Worm (Caenorhabditis elegans): ENCODE measurements around the gene T02B11.3.

The T02B11.3 gene

DNA sequence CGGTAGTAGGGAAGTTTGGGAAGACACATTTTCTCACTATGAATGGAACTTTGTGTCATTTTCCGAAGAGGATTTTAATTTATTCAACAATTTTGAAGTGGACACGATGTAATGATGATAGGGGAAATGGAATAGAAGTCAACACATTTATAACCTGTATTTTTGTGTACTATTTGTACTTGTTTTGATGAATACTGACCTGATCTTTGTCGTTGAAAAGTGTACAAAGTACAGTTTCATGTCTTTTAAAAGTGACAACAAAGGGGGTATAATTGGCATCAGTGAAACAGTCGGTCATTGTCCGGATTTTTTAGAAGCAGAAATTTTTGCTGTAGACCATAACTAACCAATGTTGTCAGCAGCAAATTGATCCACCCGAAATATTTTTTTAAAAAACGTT lies 22.6 kb upstream of the T02B11.3 start, which contains the start of gene T02B11.6:
TSS of gene T02B11.6 (minus strand) at position 101 of the 400 bp plus-strand sequence.
- TF ChIP-seq nhr-129 (tag; optimal IDR thresholded peaks at IDR 0.05) (no peak), lsy-2 (tag; optimal IDR thresholded peaks at IDR 0.05) (no peak), aly-2 (tag; optimal IDR thresholded peaks at IDR 0.05) (no peak), fos-1 (tag; optimal IDR thresholded peaks at IDR 0.05) (no peak), mdl-1 (tag; optimal IDR thresholded peaks at IDR 0.05) (no peak), ztf-11 (tag; optimal IDR thresholded peaks at IDR 0.05) (no peak), snpc-4 (tag; optimal IDR thresholded peaks at IDR 0.05) (no peak), mab-5 (tag; optimal IDR thresholded peaks at IDR 0.05) (no peak), unc-39 (tag; optimal IDR thresholded peaks at IDR 0.05) (no peak), egl-27 (tag; optimal IDR thresholded peaks at IDR 0.05) (no peak), Y55F3AM.14 (GFP tag; optimal IDR thresholded peaks at IDR 0.05) (no peak), unc-55 (GFP tag; optimal IDR thresholded peaks at IDR 0.05) (no peak), zag-1 (tag; optimal IDR thresholded peaks at IDR 0.05) (no peak), ZK546.5 (tag; optimal IDR thresholded peaks at IDR 0.05) (no peak), ztf-4 (tag; optimal IDR thresholded peaks at IDR 0.05) (no peak), elt-3 (tag; optimal IDR thresholded peaks at IDR 0.05) (no peak)

DNA sequence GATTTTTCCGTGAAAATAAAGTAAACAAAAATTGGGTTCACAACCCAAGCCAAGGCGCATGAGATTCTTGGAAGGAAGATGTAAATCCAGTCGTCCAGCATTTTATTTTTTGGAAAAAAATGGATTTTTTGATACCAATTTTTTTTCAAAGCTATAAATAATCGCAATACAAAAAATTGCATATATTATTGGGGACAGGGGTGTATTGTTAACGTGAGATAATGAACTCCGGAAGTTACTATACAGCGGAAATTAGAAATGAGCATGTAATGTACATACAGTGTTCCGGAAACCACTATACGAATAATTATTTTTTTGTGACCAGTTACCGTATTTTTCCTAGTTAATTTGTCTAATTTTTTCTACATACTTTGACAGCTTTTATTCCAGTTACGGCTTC lies 17.7 kb upstream of the T02B11.3 start, which contains the start of gene srj-38:
TSS of gene srj-38 (minus strand) at position 101 of the 400 bp plus-strand sequence.
- TF ChIP-seq egl-27 (tag; optimal IDR thresholded peaks at IDR 0.05) (no peak), sma-3 (GFP tag; optimal IDR thresholded peaks at IDR 0.05) (no peak), sma-9 (GFP tag; optimal IDR thresholded peaks at IDR 0.05) (no peak), sma-9 (tag; optimal IDR thresholded peaks at IDR 0.05) (no peak), dmd-4 (tag; optimal IDR thresholded peaks at IDR 0.05) (no peak), sem-4 (tag; optimal IDR thresholded peaks at IDR 0.05) (no peak), nhr-10 (tag; optimal IDR thresholded peaks at IDR 0.05) (no peak), nhr-21 (tag; optimal IDR thresholded peaks at IDR 0.05) (no peak), elt-3 (tag; optimal IDR thresholded peaks at IDR 0.05) (no peak), ztf-1 (GFP tag; conservative IDR thresholded peaks at IDR 0.05) (no peak), C34F6.9 (tag; optimal IDR thresholded peaks at IDR 0.05) (no peak), crh-2 (tag; optimal IDR thresholded peaks at IDR 0.05) (no peak), nhr-237 (tag; optimal IDR thresholded peaks at IDR 0.05) (no peak), peb-1 (tag; optimal IDR thresholded peaks at IDR 0.05) (no peak), mab-5 (tag; optimal IDR thresholded peaks at IDR 0.05) (no peak), unc-39 (tag; optimal IDR thresholded peaks at IDR 0.05) (no peak), ztf-4 (tag; optimal IDR thresholded peaks at IDR 0.05) (no peak), alr-1 (tag; optimal IDR thresholded peaks at IDR 0.05) (no peak), mbf-1 (tag; optimal IDR thresholded peaks at IDR 0.05) (no peak), ZK546.5 (tag; optimal IDR thresholded peaks at IDR 0.05) (no peak)

DNA sequence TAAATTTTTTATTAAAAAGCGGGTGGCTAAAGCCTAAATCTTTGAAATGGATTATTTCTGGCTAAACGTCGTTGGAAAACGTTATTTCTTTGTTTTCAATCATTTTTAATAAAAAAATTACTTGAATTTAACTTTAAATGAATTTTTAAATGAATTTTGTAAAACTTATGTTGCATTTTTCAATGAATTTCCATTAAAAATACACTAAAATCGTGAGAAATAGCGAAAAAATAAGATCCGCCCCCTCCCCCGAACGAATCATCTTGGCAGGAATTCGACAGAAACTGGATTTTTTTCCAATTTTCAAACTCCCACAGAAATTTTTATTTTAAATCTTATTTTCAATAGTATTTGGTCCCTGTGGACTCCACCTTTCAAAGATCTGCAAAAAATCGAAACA lies 12.5 kb upstream of the T02B11.3 start, which contains the start of gene srg-53:
TSS of gene srg-53 (plus strand) at position 301 of the 400 bp plus-strand sequence.
- TF ChIP-seq mbf-1 (tag; optimal IDR thresholded peaks at IDR 0.05): no peak

ce11 chrV:878567-878966 lies 11.9 kb upstream of the T02B11.3 start, which contains the start of gene T02B11.8:
TSS of gene T02B11.8 (minus strand) at chrV:878667.
- no peak for TF ChIP-seq mab-5 (tag; optimal IDR thresholded peaks at IDR 0.05)
- no peak for TF ChIP-seq C34F6.9 (tag; optimal IDR thresholded peaks at IDR 0.05)
- no peak for TF ChIP-seq unc-55 (GFP tag; optimal IDR thresholded peaks at IDR 0.05)
- no peak for TF ChIP-seq ztf-1 (GFP tag; conservative IDR thresholded peaks at IDR 0.05)
- no peak for TF ChIP-seq nhr-23 (tag; optimal IDR thresholded peaks at IDR 0.05)
- no peak for TF ChIP-seq skn-1 (tag; optimal IDR thresholded peaks at IDR 0.05)
- no peak for TF ChIP-seq alr-1 (tag; optimal IDR thresholded peaks at IDR 0.05)
- no peak for TF ChIP-seq ztf-4 (tag; optimal IDR thresholded peaks at IDR 0.05)
- TF ChIP-seq ZK546.5 (tag; optimal IDR thresholded peaks at IDR 0.05): no peak
- no peak for TF ChIP-seq egl-27 (tag; optimal IDR thresholded peaks at IDR 0.05)
- no peak for TF ChIP-seq nhr-21 (tag; optimal IDR thresholded peaks at IDR 0.05)
- TF ChIP-seq zag-1 (tag; optimal IDR thresholded peaks at IDR 0.05): no peak
- TF ChIP-seq nhr-12 (tag; optimal IDR thresholded peaks at IDR 0.05): no peak
- no peak for TF ChIP-seq sem-4 (tag; optimal IDR thresholded peaks at IDR 0.05)
- no peak for TF ChIP-seq mdl-1 (tag; optimal IDR thresholded peaks at IDR 0.05)

DNA sequence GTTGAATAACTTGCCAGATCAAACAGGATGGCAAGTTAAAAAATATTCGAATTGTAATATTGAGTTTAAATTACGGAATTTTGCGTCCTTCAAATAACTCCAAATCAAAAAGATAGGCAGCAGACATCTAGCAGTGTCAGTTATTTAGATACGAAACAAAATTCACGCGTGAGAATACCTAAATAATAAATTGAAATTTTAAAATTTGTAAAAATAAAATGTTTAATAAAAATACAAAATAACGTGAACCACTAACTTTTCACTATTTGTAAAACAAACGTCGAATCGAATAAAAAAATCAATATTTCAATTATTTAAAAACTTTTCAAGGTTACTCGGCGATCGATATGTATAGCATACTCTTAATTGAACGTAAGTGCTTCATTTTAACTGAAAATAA lies 9.3 kb upstream of the T02B11.3 start, which contains the start of gene T02B11.9:
TSS of gene T02B11.9 (plus strand) at position 301 of the 400 bp plus-strand sequence.
- TF ChIP-seq ztf-1 (GFP tag; conservative IDR thresholded peaks at IDR 0.05) (no peak), unc-39 (tag; optimal IDR thresholded peaks at IDR 0.05) (no peak), Y55F3AM.14 (GFP tag; optimal IDR thresholded peaks at IDR 0.05) (no peak), nhr-12 (tag; optimal IDR thresholded peaks at IDR 0.05) (no peak), nhr-6 (tag; optimal IDR thresholded peaks at IDR 0.05) (no peak), lin-13 (GFP tag; optimal IDR thresholded peaks at IDR 0.05) (no peak), ceh-16 (tag; optimal IDR thresholded peaks at IDR 0.05) (no peak), egl-27 (tag; optimal IDR thresholded peaks at IDR 0.05) (no peak), sma-9 (GFP tag; optimal IDR thresholded peaks at IDR 0.05) (no peak), sma-9 (tag; optimal IDR thresholded peaks at IDR 0.05) (no peak), nhr-77 (tag; optimal IDR thresholded peaks at IDR 0.05) (no peak), mbf-1 (tag; optimal IDR thresholded peaks at IDR 0.05) (no peak), ZK546.5 (tag; optimal IDR thresholded peaks at IDR 0.05) (no peak), mab-5 (tag; optimal IDR thresholded peaks at IDR 0.05) (no peak), sma-3 (GFP tag; optimal IDR thresholded peaks at IDR 0.05) (no peak), unc-55 (GFP tag; optimal IDR thresholded peaks at IDR 0.05) (no peak), C34F6.9 (tag; optimal IDR thresholded peaks at IDR 0.05) (no peak), lsy-2 (tag; optimal IDR thresholded peaks at IDR 0.05) (no peak), nhr-21 (tag; optimal IDR thresholded peaks at IDR 0.05) (no peak)

All from whole organism, L2 larva.